Worm (Caenorhabditis elegans) whole organism, young adult: ENCODE measurements around the gene K11H3.3.

ENCODE experiments used
- C06A6.2 ChIP-seq: fragments of 200-800 bp; sonication (Bioruptor generic); conservative IDR thresholded peaks from 2 replicates; pipeline ENCODE4 v1.3.6; 2022; ENCODE audit warnings: missing genetic modification characterization, missing compliant biosample characterization
- D2030.7 ChIP-seq: fragments of 200-800 bp; sonication (Bioruptor generic); IDR thresholded peaks from 2 replicates; pipeline ENCODE4 v1.3.6; 2022; ENCODE audit warnings: missing genetic modification reagents, missing genetic modification characterization, missing compliant biosample characterization
- F10E7.11 ChIP-seq: sonication (generic microtip); optimal IDR thresholded peaks from 2 replicates; lab custom pipeline; 2017; ENCODE audit warnings: mild to moderate bottlenecking, missing genetic modification characterization, moderate library complexity, missing compliant biosample characterization
- F22D6.2 ChIP-seq: sonication (generic microtip); optimal IDR thresholded peaks from 2 replicates; lab custom pipeline; 2016; ENCODE audit warnings: mild to moderate bottlenecking, missing genetic modification characterization, missing compliant biosample characterization
- F37B4.10 ChIP-seq: fragments of 200-800 bp; sonication (Bioruptor generic); IDR thresholded peaks from 2 replicates; pipeline ENCODE4 v1.3.6; 2022; ENCODE audit warnings: missing genetic modification characterization, missing compliant biosample characterization
- F49E8.2 ChIP-seq: sonication (generic microtip); optimal IDR thresholded peaks from 3 replicates; lab custom pipeline; 2017; ENCODE audit warnings: missing genetic modification characterization, mild to moderate bottlenecking, missing compliant biosample characterization, antibody characterized with exemption, moderate library complexity; ENCODE audit not compliant: insufficient read depth
- F55B11.4 ChIP-seq: sonication (generic microtip); optimal IDR thresholded peaks from 2 replicates; lab custom pipeline; 2016; ENCODE audit warnings: missing compliant biosample characterization, missing genetic modification characterization, borderline replicate concordance; ENCODE audit not compliant: insufficient read depth
- F57A8.1 ChIP-seq: fragments of 200-800 bp; sonication (Bioruptor generic); optimal IDR thresholded peaks from 2 replicates; lab custom pipeline; 2018; ENCODE audit warnings: mild to moderate bottlenecking, missing genetic modification characterization, moderate library complexity, missing compliant biosample characterization
- F57C9.4 ChIP-seq: sonication (generic microtip); optimal IDR thresholded peaks from 2 replicates; lab custom pipeline; 2017; ENCODE audit warnings: mild to moderate bottlenecking, missing genetic modification characterization, missing compliant biosample characterization
- K12H6.12 ChIP-seq: fragments of 200-800 bp; sonication (Bioruptor generic); optimal IDR thresholded peaks from 2 replicates; lab custom pipeline; 2018; ENCODE audit warnings: mild to moderate bottlenecking, missing genetic modification characterization, missing compliant biosample characterization
- Y53G8AR.9 ChIP-seq: fragments of 200-800 bp; sonication (Bioruptor generic); conservative IDR thresholded peaks from 2 replicates; pipeline ENCODE4 v1.3.6; 2022; ENCODE audit warnings: missing genetic modification reagents, missing genetic modification characterization, missing compliant biosample characterization
- Y67H2A.10 ChIP-seq: fragments of 200-800 bp; sonication (Bioruptor generic); conservative IDR thresholded peaks from 2 replicates; pipeline ENCODE4 v1.3.6; 2022; ENCODE audit warnings: missing genetic modification reagents, missing genetic modification characterization, missing compliant biosample characterization
- Y95B8A.8 ChIP-seq: fragments of 200-800 bp; sonication (Bioruptor generic); IDR thresholded peaks from 2 replicates; pipeline ENCODE4 v1.3.6; 2022; ENCODE audit warnings: missing genetic modification reagents, missing genetic modification characterization, missing compliant biosample characterization
- ZK185.1 ChIP-seq: sonication (generic microtip); optimal IDR thresholded peaks from 2 replicates; lab custom pipeline; 2016; ENCODE audit warnings: mild to moderate bottlenecking, missing genetic modification characterization, missing compliant biosample characterization; ENCODE audit not compliant: poor library complexity, severe bottlenecking
- akir-1 ChIP-seq: fragments of 200-800 bp; sonication (Bioruptor generic); optimal IDR thresholded peaks from 2 replicates; lab custom pipeline; 2018; ENCODE audit warnings: mild to moderate bottlenecking, missing genetic modification characterization, moderate library complexity, missing compliant biosample characterization
- bed-2 ChIP-seq: fragments of 200-800 bp; sonication (Bioruptor generic); IDR thresholded peaks from 2 replicates; pipeline ENCODE4 v1.3.6; 2022; ENCODE audit warnings: missing genetic modification reagents, missing genetic modification characterization, missing compliant biosample characterization
- cebp-1 ChIP-seq, 2 experiments: fragments of 200-800 bp in 1 of 2; sonication (Bioruptor generic) in 1 of 2; sonication (generic microtip) in 1 of 2; IDR thresholded peaks in 1 of 2; optimal IDR thresholded peaks in 1 of 2; 2 replicates each; pipeline versions ENCODE4 v1.3.6 to Lab custom; 2017 to 2022; ENCODE audit warnings: missing compliant biosample characterization in 2 of 2, missing genetic modification characterization in 2 of 2, mild to moderate bottlenecking in 1 of 2, missing genetic modification reagents in 1 of 2, moderate library complexity in 1 of 2
- ceh-100 ChIP-seq: fragments of 200-800 bp; sonication (Bioruptor generic); IDR thresholded peaks from 2 replicates; pipeline ENCODE4 v1.3.6; 2022; ENCODE audit warnings: missing genetic modification reagents, missing genetic modification characterization, missing compliant biosample characterization
- ceh-27 ChIP-seq: fragments of 200-800 bp; sonication (Bioruptor generic); optimal IDR thresholded peaks from 2 replicates; lab custom pipeline; 2018; ENCODE audit warnings: mild to moderate bottlenecking, missing genetic modification characterization, moderate library complexity, missing compliant biosample characterization
- ceh-58 ChIP-seq: fragments of 200-800 bp; sonication (Bioruptor generic); IDR thresholded peaks from 2 replicates; pipeline ENCODE4 v1.3.6; 2022; ENCODE audit warnings: missing genetic modification characterization, missing compliant biosample characterization
- dox-1 ChIP-seq: fragments of 200-800 bp; sonication (Bioruptor generic); IDR thresholded peaks from 2 replicates; pipeline ENCODE4 v1.3.6; 2022; ENCODE audit warnings: missing genetic modification reagents, missing genetic modification characterization, missing compliant biosample characterization
- egl-44 ChIP-seq: fragments of 200-800 bp; sonication (Bioruptor generic); IDR thresholded peaks from 2 replicates; pipeline ENCODE4 v1.3.6; 2022; ENCODE audit warnings: missing genetic modification reagents, missing genetic modification characterization, missing compliant biosample characterization
- fkh-3 ChIP-seq: sonication (generic microtip); optimal IDR thresholded peaks from 2 replicates; lab custom pipeline; 2016; ENCODE audit warnings: mild to moderate bottlenecking, missing genetic modification characterization, missing compliant biosample characterization
- hmg-1.2 ChIP-seq: fragments of 200-800 bp; sonication (Bioruptor generic); IDR thresholded peaks from 2 replicates; pipeline ENCODE4 v1.3.6; 2022; ENCODE audit warnings: missing genetic modification reagents, missing genetic modification characterization, missing compliant biosample characterization
- let-526 ChIP-seq: fragments of 200-800 bp; sonication (Bioruptor generic); IDR thresholded peaks from 2 replicates; pipeline ENCODE4 v1.3.6; 2022; ENCODE audit warnings: missing genetic modification reagents, missing genetic modification characterization, missing compliant biosample characterization
- lsy-27 ChIP-seq: sonication (generic microtip); optimal IDR thresholded peaks from 2 replicates; lab custom pipeline; 2017; ENCODE audit warnings: missing genetic modification characterization, mild to moderate bottlenecking, missing compliant biosample characterization, antibody characterized with exemption, missing genotype, borderline replicate concordance; ENCODE audit not compliant: insufficient read depth
- mcd-1 ChIP-seq: fragments of 200-800 bp; sonication (Bioruptor generic); IDR thresholded peaks from 2 replicates; pipeline ENCODE4 v1.3.6; 2022; ENCODE audit warnings: missing genetic modification reagents, missing genetic modification characterization, missing compliant biosample characterization
- nfya-1 ChIP-seq: sonication (generic microtip); optimal IDR thresholded peaks from 2 replicates; lab custom pipeline; 2017; ENCODE audit warnings: antibody characterized with exemption, missing compliant biosample characterization, missing genetic modification characterization, borderline replicate concordance; ENCODE audit not compliant: insufficient read depth
- nhr-80 ChIP-seq: sonication (generic microtip); optimal IDR thresholded peaks from 2 replicates; lab custom pipeline; 2016; ENCODE audit warnings: missing genetic modification characterization, missing compliant biosample characterization
- pbrm-1 ChIP-seq: fragments of 200-800 bp; sonication (Bioruptor generic); IDR thresholded peaks from 2 replicates; pipeline ENCODE4 v1.3.6; 2022; ENCODE audit warnings: missing genetic modification reagents, missing genetic modification characterization, missing compliant biosample characterization
- rcor-1 ChIP-seq: fragments of 200-800 bp; sonication (Bioruptor generic); IDR thresholded peaks from 2 replicates; pipeline ENCODE4 v1.3.6; 2022; ENCODE audit warnings: missing genetic modification reagents, missing genetic modification characterization, missing compliant biosample characterization
- rec-8 ChIP-seq, 2 experiments: sonication (generic microtip); optimal IDR thresholded peaks; 2 replicates each; lab custom pipeline; 2016; ENCODE audit warnings: mild to moderate bottlenecking in 2 of 2, missing genetic modification characterization in 2 of 2, missing genetic modification reagents in 2 of 2, missing genotype in 2 of 2, missing biosample characterization in 1 of 2, missing compliant biosample characterization in 1 of 2, moderate library complexity in 1 of 2
- snpc-1.1 ChIP-seq: sonication (generic microtip); optimal IDR thresholded peaks from 2 replicates; lab custom pipeline; 2017; ENCODE audit warnings: missing genetic modification characterization, mild to moderate bottlenecking, missing compliant biosample characterization, antibody characterized with exemption, moderate library complexity, missing genotype, missing genetic modification reagents; ENCODE audit not compliant: insufficient read depth
- somi-1 ChIP-seq: fragments of 200-800 bp; sonication (Bioruptor generic); optimal IDR thresholded peaks from 2 replicates; lab custom pipeline; 2018; ENCODE audit warnings: mild to moderate bottlenecking, missing genetic modification characterization, missing compliant biosample characterization
- xnd-1 ChIP-seq: sonication (generic microtip); optimal IDR thresholded peaks from 2 replicates; lab custom pipeline; 2016; ENCODE audit warnings: missing genotype, missing genetic modification reagents, missing genetic modification characterization, missing compliant biosample characterization
- zim-3 ChIP-seq: sonication (generic microtip); optimal IDR thresholded peaks from 2 replicates; lab custom pipeline; 2017; ENCODE audit warnings: mild to moderate bottlenecking, missing genetic modification characterization, moderate library complexity, missing compliant biosample characterization
- ztf-18 ChIP-seq: sonication (generic microtip); optimal IDR thresholded peaks from 2 replicates; lab custom pipeline; 2016; ENCODE audit warnings: missing genotype, mild to moderate bottlenecking, missing genetic modification characterization, missing compliant biosample characterization
- ztf-3 ChIP-seq: fragments of 200-800 bp; sonication (Bioruptor generic); optimal IDR thresholded peaks from 2 replicates; lab custom pipeline; 2018; ENCODE audit warnings: mild to moderate bottlenecking, missing genetic modification characterization, missing compliant biosample characterization

The K11H3.3 gene

DNA sequence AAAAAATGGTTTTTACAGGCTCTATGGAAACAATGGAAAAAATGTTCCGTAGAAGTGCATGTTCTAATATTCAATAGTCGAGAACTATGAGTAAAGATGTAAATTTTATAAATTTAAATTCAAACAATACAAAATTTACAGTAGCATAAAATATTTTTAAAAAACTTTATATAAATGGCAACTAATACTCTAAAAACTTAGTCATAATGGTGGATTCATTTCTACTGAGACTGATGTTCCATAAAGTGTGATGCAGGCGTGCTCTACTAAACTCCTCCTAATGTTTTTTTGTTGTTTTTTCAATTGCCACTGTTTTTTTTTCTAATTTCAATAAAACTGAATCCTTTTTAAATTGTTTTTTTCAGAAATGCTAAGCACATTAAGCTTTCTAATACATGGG is 43.5 kb upstream of the K11H3.3 start, which contains the start of gene gtap-2:
gtap-2 (plus strand) TSS at position 366 of the 400 bp plus-strand sequence.
- TF ChIP-seq ceh-100 (GFP tag; lab: Robert Waterston, UW): peak; percentile 85
- no peak for TF ChIP-seq let-526 (GFP tag; lab: Robert Waterston, UW)
- TF ChIP-seq ZK185.1 (tag; lab: Kevin White, UChicago): peak; percentile 7

DNA sequence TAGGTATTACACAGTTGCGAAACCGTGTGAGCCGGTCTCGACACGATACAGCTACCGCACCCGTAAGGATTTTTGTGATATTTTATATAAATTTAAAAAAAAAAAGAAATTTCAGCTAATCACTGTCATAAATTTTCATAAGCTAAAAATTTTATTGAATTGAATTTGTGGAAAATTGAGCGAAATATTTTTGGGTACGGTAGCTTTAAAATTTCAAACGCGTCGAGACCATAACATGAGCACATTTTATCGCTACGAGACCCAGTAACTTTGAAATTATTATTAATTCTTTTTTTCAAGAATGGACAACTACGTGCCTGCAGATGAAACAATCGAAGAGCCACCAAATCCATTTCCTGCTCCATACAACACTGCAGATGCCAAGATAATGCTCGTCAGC is 38.5 kb upstream of the K11H3.3 start, which contains the start of gene ZK632.14:
ZK632.14 (plus strand) TSS at position 301 of the 400 bp plus-strand sequence.
- TF ChIP-seq F37B4.10 (GFP tag; lab: Robert Waterston, UW) (no peak), Y95B8A.8 (GFP tag; lab: Robert Waterston, UW) (no peak), akir-1 (GFP tag; lab: Kevin White, UChicago) (no peak), xnd-1 (tag; lab: Kevin White, UChicago) (no peak), F57A8.1 (GFP tag; lab: Kevin White, UChicago) (no peak), F49E8.2 (tag; lab: Kevin White, UChicago) (no peak), snpc-1.1 (tag; lab: Kevin White, UChicago) (no peak), somi-1 (no peak), bed-2 (GFP tag; lab: Robert Waterston, UW) (no peak), nfya-1 (tag; lab: Kevin White, UChicago) (no peak), rec-8 (tag; optimal IDR thresholded peaks at IDR 0.05; lab: Kevin White, UChicago) (no peak), mcd-1 (GFP tag; lab: Robert Waterston, UW) (no peak), F10E7.11 (tag; lab: Kevin White, UChicago) (no peak), Y67H2A.10 (GFP tag; lab: Robert Waterston, UW) (no peak), F55B11.4 (tag; lab: Kevin White, UChicago) (no peak), C06A6.2 (GFP tag; lab: Robert Waterston, UW) (no peak), ceh-58 (no peak), lsy-27 (tag; lab: Kevin White, UChicago) (no peak)

DNA sequence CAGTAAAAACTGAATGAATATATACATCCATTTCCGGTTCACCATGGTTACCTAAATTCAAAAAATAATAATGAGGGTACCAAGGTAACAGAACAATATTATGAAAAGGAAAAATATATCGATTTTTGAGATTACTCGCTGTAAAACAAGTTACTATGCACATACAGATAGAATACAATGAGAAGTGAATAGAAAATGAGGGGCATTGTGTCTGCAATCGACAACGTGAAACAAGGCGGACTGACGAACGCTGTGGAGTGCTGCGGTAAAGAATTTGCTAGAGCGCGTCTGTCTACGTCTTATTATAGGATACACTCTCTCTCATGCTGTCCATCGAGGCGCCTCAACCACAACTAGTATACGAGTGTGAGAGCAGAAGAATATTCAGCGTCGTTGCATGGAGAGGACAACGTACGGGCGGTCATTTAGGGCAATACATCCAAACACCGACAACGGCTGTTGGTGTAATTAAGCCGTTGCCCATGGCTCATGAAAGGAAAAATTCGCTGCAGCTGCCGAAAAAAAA is 34.5 kb upstream of the K11H3.3 start, which contains the start of gene cnx-1:
cnx-1 (minus strand) TSS at position 51 of the 526 bp plus-strand sequence.
- TF ChIP-seq F22D6.2 (tag; lab: Kevin White, UChicago) (no peak), dox-1 (GFP tag; lab: Robert Waterston, UW) (peak; percentile 8; the same call in 1 of the 2 replicates), F57C9.4 (tag; lab: Kevin White, UChicago) (no peak), pbrm-1 (GFP tag; lab: Robert Waterston, UW) (peak; percentile 42; the same call in 1 of the 2 replicates), nhr-80 (tag; lab: Kevin White, UChicago) (peak; percentile 2), hmg-1.2 (GFP tag; lab: Robert Waterston, UW) (peak; percentile 37; the same call in 1 of the 2 replicates), K12H6.12 (tag; lab: Kevin White, UChicago) (no peak), ceh-27 (no peak), egl-44 (GFP tag; lab: Robert Waterston, UW) (no peak), D2030.7 (GFP tag; lab: Robert Waterston, UW) (no peak), Y53G8AR.9 (GFP tag; lab: Robert Waterston, UW) (0 out of 2 replicates have a peak, but pooled peaks have one; percentile 15), ztf-3 (GFP tag; lab: Kevin White, UChicago) (no peak), cebp-1 (GFP tag; IDR thresholded peaks at IDR 0.05; lab: Robert Waterston, UW) (no peak), cebp-1 (tag; optimal IDR thresholded peaks at IDR 0.05; lab: Kevin White, UChicago) (peak; percentile 25), ztf-18 (no peak), rcor-1 (GFP tag; lab: Robert Waterston, UW) (0 out of 2 replicates have a peak, but pooled peaks have one; percentile 35), zim-3 (tag; lab: Kevin White, UChicago) (no peak), fkh-3 (no peak)
